Fruit fly (Drosophila melanogaster) whole organism, adult: ENCODE measurements around the gene RhoBTB.

Source experiments
- CG11617 ChIP-seq: fragments of 200-800 bp; sonication (Bioruptor generic); optimal IDR thresholded peaks from 2 replicates; lab custom pipeline; 2017; ENCODE audit warnings: mild to moderate bottlenecking, missing biosample characterization, missing genetic modification reagents, missing genetic modification characterization
- CG12768 ChIP-seq: fragments of 200-800 bp; sonication (Bioruptor generic); optimal IDR thresholded peaks from 2 replicates; lab custom pipeline; 2017; ENCODE audit warnings: missing biosample characterization, missing genetic modification characterization, mild to moderate bottlenecking, moderate library complexity, missing genetic modification reagents
- CG14711 ChIP-seq: fragments of 200-800 bp; sonication (Bioruptor generic); optimal IDR thresholded peaks from 2 replicates; lab custom pipeline; 2018; ENCODE audit warnings: missing biosample characterization, mild to moderate bottlenecking, missing genetic modification characterization, moderate library complexity
- CG1620 ChIP-seq: fragments of 200-800 bp; sonication (Bioruptor generic); optimal IDR thresholded peaks from 2 replicates; lab custom pipeline; 2016; ENCODE audit warnings: missing biosample characterization, missing genetic modification characterization
- CG33017 ChIP-seq: fragments of 200-800 bp; sonication (Bioruptor generic); optimal IDR thresholded peaks from 2 replicates; lab custom pipeline; 2018; ENCODE audit warnings: missing biosample characterization, mild to moderate bottlenecking, missing genetic modification characterization, moderate library complexity
- CG5204 ChIP-seq: fragments of 200-800 bp; sonication (Bioruptor generic); optimal IDR thresholded peaks from 2 replicates; lab custom pipeline; 2016; ENCODE audit warnings: missing biosample characterization, missing genetic modification characterization
- CG7045 ChIP-seq: fragments of 200-800 bp; sonication (Bioruptor generic); optimal IDR thresholded peaks from 2 replicates; lab custom pipeline; 2017; ENCODE audit warnings: missing biosample characterization, mild to moderate bottlenecking, missing genetic modification characterization
- CG7101 ChIP-seq: fragments of 200-800 bp; sonication (Bioruptor generic); optimal IDR thresholded peaks from 2 replicates; lab custom pipeline; 2018; ENCODE audit warnings: missing biosample characterization, mild to moderate bottlenecking, missing genetic modification characterization, moderate library complexity
- Clk ChIP-seq: fragments of 200-800 bp; sonication (Bioruptor generic); optimal IDR thresholded peaks from 2 replicates; lab custom pipeline; 2017; ENCODE audit warnings: missing biosample characterization, missing genetic modification characterization
- Crg-1 ChIP-seq: fragments of 200-800 bp; sonication (Bioruptor generic); optimal IDR thresholded peaks from 2 replicates; lab custom pipeline; 2016; ENCODE audit warnings: missing biosample characterization, missing genetic modification characterization
- Hr96 ChIP-seq: fragments of 200-800 bp; sonication (Bioruptor generic); optimal IDR thresholded peaks from 2 replicates; lab custom pipeline; 2016; ENCODE audit warnings: missing biosample characterization, missing genetic modification characterization
- bab1 ChIP-seq: fragments of 200-800 bp; sonication (Bioruptor generic); optimal IDR thresholded peaks from 3 replicates; lab custom pipeline; 2019; ENCODE audit warnings: missing biosample characterization, mild to moderate bottlenecking, missing genetic modification characterization, moderate library complexity
- cic ChIP-seq: fragments of 200-800 bp; sonication (Bioruptor generic); optimal IDR thresholded peaks from 2 replicates; lab custom pipeline; 2017; ENCODE audit warnings: missing biosample characterization, mild to moderate bottlenecking, missing genetic modification characterization, moderate library complexity
- cnc ChIP-seq, 2 experiments: fragments of >200 bp; optimal IDR thresholded peaks; 2 replicates each; lab custom pipeline; 2017
- kay ChIP-seq: fragments of 200-800 bp; sonication (Bioruptor generic); peaks from one replicate; lab custom pipeline; 2016; ENCODE audit warnings: missing biosample characterization, missing genetic modification characterization, borderline replicate concordance
- ovo ChIP-seq: fragments of 200-800 bp; sonication (Bioruptor generic); optimal IDR thresholded peaks from 2 replicates; lab custom pipeline; 2016; ENCODE audit warnings: missing biosample characterization, missing genetic modification characterization
- pad ChIP-seq: fragments of 200-800 bp; sonication (Bioruptor generic); optimal IDR thresholded peaks from 3 replicates; lab custom pipeline; 2017; ENCODE audit warnings: missing biosample characterization, missing genetic modification characterization, mild to moderate bottlenecking, moderate library complexity, missing genetic modification reagents
- toe ChIP-seq: fragments of 200-800 bp; sonication (Bioruptor generic); optimal IDR thresholded peaks from 2 replicates; lab custom pipeline; 2016; ENCODE audit warnings: missing biosample characterization, missing genetic modification characterization

The RhoBTB gene

DNA sequence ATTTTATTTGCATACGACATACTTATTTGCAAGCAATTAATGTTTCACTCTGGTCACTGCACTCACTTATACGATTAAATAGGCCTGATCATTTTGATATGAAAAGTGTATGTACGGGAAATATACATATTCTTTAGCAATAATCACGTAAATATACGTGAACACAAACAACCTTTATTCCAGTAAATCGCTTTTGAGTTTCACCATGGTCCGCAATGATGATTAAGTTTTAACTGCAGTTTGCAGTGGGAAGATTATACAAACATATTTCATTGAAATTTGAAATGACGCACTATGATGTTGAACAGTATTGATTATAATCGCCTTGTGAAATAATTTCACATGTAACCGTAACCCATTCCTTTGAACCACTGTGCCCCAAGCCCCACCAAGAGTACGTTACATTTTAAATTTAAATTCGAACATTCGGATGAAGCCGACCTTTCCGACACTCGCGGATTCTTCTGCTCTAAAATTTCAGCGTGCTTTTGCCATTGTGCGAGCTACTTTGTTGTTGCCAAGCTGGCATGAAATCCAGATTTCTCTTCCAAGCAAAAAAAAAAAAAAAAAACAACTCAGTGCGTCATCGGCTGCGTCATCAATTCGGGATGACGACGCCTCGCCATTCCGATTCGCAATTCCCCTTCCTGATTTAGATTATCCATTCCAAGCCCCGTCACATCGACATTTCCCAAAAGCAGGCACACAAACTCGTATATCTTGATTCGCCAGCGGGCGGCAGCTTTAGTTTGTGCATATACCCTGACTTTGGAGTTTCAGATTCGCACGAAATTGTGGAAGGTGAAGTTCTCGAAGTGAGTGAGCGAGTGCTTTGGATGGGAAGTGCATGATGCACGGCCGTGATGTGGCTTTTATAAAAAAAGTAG, 27.7 kb downstream of the RhoBTB start:
- TF ChIP-seq cic (GFP tag; lab: Kevin White, UChicago), result no peak
- TF ChIP-seq bab1, result peak; percentile 10

DNA sequence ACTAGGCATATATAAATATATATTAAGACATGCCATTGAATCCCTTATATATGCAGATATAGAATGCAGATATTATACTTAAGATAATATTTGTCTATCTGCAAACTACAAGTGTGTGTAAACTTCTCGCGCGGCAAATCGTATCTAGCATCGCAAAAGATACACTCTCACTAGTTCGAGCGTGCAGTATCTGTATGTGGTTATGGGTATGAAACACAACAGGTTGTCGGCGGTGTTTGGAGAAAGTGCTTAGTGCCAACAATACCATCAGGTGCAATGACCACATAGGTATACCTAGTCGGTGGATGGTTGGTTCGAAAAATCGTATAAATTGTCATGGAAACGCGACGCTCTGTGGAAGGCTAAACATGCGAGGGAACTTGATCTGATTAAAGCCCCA, 28.5 kb downstream of the RhoBTB start:
- no peak for TF ChIP-seq cnc (optimal IDR thresholded peaks at IDR 0.05; lab: Kevin White, UChicago)

dm6 chr3L:20405337-20405887, 29.4 kb downstream of the RhoBTB start:
- no peak for TF ChIP-seq CG7045 (GFP tag; lab: Kevin White, UChicago)
- TF ChIP-seq CG1620 (GFP tag; lab: Kevin White, UChicago), result no peak
- no peak for TF ChIP-seq Clk (GFP tag; lab: Kevin White, UChicago)
- TF ChIP-seq Hr96 (GFP tag; lab: Kevin White, UChicago), result no peak
- TF ChIP-seq CG12768 (GFP tag; lab: Kevin White, UChicago), result no peak
- TF ChIP-seq CG11617 (GFP tag; lab: Kevin White, UChicago), result no peak
- TF ChIP-seq cnc (optimal IDR thresholded peaks at IDR 0.05; lab: Kevin White, UChicago), result no peak
- no peak for TF ChIP-seq CG7101 (tag; lab: Kevin White, UChicago)
- no peak for TF ChIP-seq ovo (GFP tag; lab: Kevin White, UChicago)
- no peak for TF ChIP-seq bab1

DNA sequence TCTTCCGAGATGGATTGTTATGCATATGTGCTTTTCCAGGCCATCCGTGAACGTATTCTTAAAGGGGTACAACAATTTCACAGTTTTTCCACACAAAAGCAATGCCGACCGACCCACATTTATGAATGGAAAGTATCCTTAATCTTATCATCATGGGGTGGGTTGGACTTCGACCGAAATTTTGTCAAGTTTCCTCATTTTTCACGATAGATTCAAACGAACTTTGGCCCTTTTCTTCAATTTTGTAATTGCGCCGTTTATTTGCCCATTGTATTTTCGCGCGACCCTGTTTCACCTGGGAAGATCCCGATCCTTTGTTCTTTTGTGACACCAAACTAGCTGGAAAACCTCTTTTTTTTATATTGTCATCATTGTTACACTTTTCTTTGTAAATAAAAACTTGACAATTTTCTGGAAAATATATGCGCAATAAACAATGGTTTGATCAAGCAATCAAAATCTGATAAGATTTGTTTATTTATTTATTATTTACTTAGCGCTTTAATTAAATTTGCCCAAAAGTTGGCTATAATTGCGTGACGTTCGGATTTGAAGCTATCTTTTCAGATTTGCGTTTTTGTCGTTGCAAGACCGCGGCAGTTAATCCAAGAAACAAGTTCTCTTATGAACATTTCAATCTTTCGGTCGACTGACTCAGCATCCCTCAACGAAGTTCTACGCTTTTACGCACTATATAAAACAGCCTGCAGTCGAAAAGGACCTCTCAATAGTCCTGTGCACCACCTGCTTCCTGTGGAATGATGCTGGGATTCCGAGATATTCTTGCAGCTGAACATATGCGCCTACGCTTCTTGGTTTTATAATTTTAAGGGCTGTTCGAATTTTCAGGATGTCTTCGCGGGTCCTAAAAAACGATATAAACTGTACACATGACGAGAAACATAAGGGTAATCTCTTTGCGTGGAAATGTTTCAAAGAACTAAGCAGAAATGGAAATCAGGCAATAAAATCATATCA, 30.2 kb downstream of the RhoBTB start:
- TF ChIP-seq Crg-1 (GFP tag; lab: Kevin White, UChicago), result no peak
- peak; percentile 26 for TF ChIP-seq CG33017 (tag; lab: Kevin White, UChicago)
- peak; percentile 12 for TF ChIP-seq CG7101 (tag; lab: Kevin White, UChicago)
- TF ChIP-seq CG7045 (GFP tag; lab: Kevin White, UChicago), result no peak
- peak; percentile 14 for TF ChIP-seq kay
- TF ChIP-seq CG11617 (GFP tag; lab: Kevin White, UChicago), result peak; percentile 12
- TF ChIP-seq CG14711, result no peak
- no peak for TF ChIP-seq cnc (optimal IDR thresholded peaks at IDR 0.05; lab: Kevin White, UChicago)

- TF ChIP-seq toe (GFP tag; lab: Kevin White, UChicago), result no peak
Observed at dm6 chr3L:20410345-20410744, 34.3 kb downstream of the RhoBTB start, which contains the start of gene CG13248. Gene CG13248 (minus strand): TSS chr3L:20410566.

DNA sequence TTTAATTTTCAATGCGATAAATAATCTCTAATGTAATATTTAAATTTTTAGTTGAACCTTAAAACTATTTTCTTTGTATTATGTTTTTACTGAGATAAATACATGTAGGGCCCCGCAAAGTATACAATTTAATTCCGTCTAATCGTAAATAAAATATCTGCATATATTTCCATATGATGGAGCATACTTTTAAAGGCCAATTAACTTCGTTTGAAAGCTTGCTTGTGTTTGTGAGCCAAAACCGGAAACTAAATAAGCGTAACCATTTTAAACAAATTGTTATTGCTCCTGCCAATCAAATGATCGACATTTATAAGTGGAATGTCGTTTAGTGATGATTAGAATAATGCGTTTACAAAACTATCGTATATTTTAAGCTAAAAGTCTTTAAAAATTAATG, 34.7 kb downstream of the RhoBTB start:
- TF ChIP-seq cic (GFP tag; lab: Kevin White, UChicago) (no peak), Hr96 (GFP tag; lab: Kevin White, UChicago) (no peak), CG33017 (tag; lab: Kevin White, UChicago) (no peak), bab1 (peak; percentile 36), CG11617 (GFP tag; lab: Kevin White, UChicago) (peak; percentile 29), CG7101 (tag; lab: Kevin White, UChicago) (peak; percentile 35), cnc (optimal IDR thresholded peaks at IDR 0.05; lab: Kevin White, UChicago) (no peak)

DNA sequence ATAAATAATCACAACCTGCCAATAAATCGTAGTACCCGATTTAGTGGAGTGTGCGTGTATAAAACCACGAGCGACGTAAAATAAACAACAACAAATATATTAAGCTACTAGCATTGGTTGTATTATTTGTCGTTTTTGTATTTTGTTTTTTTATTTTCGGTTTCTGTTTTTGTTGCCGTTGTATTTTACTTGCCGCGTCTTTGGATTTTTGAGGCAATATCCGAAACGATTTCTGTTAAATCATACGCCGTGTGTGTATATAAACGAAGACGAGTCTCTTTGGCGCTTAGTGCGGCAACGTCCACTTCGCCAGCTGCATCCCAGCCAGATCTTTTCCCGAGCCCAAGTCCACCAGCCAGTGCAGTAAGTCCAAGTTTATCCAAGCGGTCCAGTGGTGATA, 37.3 kb downstream of the RhoBTB start, which contains the start of gene zye:
zye (plus strand) TSS at position 301 of the 400 bp plus-strand sequence.
- TF ChIP-seq CG1620 (GFP tag; lab: Kevin White, UChicago), result no peak
- no peak for TF ChIP-seq toe (GFP tag; lab: Kevin White, UChicago)
- no peak for TF ChIP-seq CG14711
- TF ChIP-seq cic (GFP tag; lab: Kevin White, UChicago), result no peak

dm6 chr3L:20425888-20426287, 49.8 kb downstream of the RhoBTB start, which contains the start of gene CG5282:
Gene CG5282 (minus strand): TSS chr3L:20426071.
- TF ChIP-seq kay (no peak), bab1 (no peak), CG7045 (GFP tag; lab: Kevin White, UChicago) (no peak), CG5204 (no peak), ovo (GFP tag; lab: Kevin White, UChicago) (no peak), cic (GFP tag; lab: Kevin White, UChicago) (no peak), CG14711 (no peak), CG1620 (GFP tag; lab: Kevin White, UChicago) (no peak), CG7101 (tag; lab: Kevin White, UChicago) (no peak), CG11617 (GFP tag; lab: Kevin White, UChicago) (no peak), pad (GFP tag; lab: Kevin White, UChicago) (no peak), toe (GFP tag; lab: Kevin White, UChicago) (no peak), CG33017 (tag; lab: Kevin White, UChicago) (no peak)
